Fruit fly (Drosophila melanogaster) whole organism, embryonic: ENCODE data around the gene HIP-R.
A peak's percentile ranks its signal among the peaks of the same experiment; 100 is the strongest.

Source experiments
- BEAF-32 ChIP-seq: fragments of 200-800 bp; sonication (Bioruptor generic); optimal IDR thresholded peaks from 3 replicates; lab custom pipeline; 2017; ENCODE audit warnings: missing biosample characterization, missing genetic modification characterization, mild to moderate bottlenecking, moderate library complexity, missing genetic modification reagents
- CG11695 ChIP-seq: fragments of 200-800 bp; sonication (Bioruptor generic); IDR thresholded peaks from 3 replicates; pipeline ENCODE4 v1.3.6; 2022; ENCODE audit warnings: missing biosample characterization, missing genetic modification characterization
- CG13424 ChIP-seq: fragments of 200-800 bp; sonication (Bioruptor generic); optimal IDR thresholded peaks from 2 replicates; lab custom pipeline; 2019; ENCODE audit warnings: missing biosample characterization, mild to moderate bottlenecking, missing genetic modification characterization, moderate library complexity
- CG18619 ChIP-seq: fragments of 200-800 bp; sonication (Bioruptor generic); optimal IDR thresholded peaks from 3 replicates; lab custom pipeline; 2017; ENCODE audit warnings: missing biosample characterization, mild to moderate bottlenecking, missing genetic modification characterization
- CG2199 ChIP-seq: fragments of 200-800 bp; sonication (Bioruptor generic); IDR thresholded peaks from 3 replicates; pipeline ENCODE4 v1.3.6; 2022; ENCODE audit warnings: missing biosample characterization, missing genetic modification characterization
- CG34224 ChIP-seq: fragments of 200-800 bp; sonication (Bioruptor generic); IDR thresholded peaks from 3 replicates; pipeline ENCODE4 v1.3.6; 2022; ENCODE audit warnings: missing biosample characterization, missing genetic modification characterization; ENCODE audit not compliant: partially characterized antibody
- CG42726 ChIP-seq: fragments of 200-800 bp; sonication (Bioruptor generic); IDR thresholded peaks from 2 replicates; pipeline ENCODE4 v1.3.6; 2022; ENCODE audit warnings: missing biosample characterization, missing genetic modification characterization; ENCODE audit not compliant: partially characterized antibody
- CG4360 ChIP-seq: fragments of 200-800 bp; sonication (Bioruptor generic); IDR thresholded peaks from 2 replicates; pipeline ENCODE4 v1.3.6; 2022; ENCODE audit warnings: missing biosample characterization, missing genetic modification characterization
- CG6813 ChIP-seq: fragments of 200-800 bp; sonication (Bioruptor generic); optimal IDR thresholded peaks from 2 replicates; lab custom pipeline; 2017; ENCODE audit warnings: missing biosample characterization, missing genetic modification characterization, mild to moderate bottlenecking, moderate library complexity, missing genetic modification reagents
- CG7786 ChIP-seq: fragments of 200-800 bp; sonication (Bioruptor generic); optimal IDR thresholded peaks from 2 replicates; lab custom pipeline; 2016; ENCODE audit warnings: missing biosample characterization, missing genetic modification characterization
- CTCF ChIP-seq: fragments of 200-800 bp; sonication (Bioruptor generic); optimal IDR thresholded peaks from 2 replicates; lab custom pipeline; 2017; ENCODE audit warnings: missing biosample characterization, mild to moderate bottlenecking, missing genetic modification characterization, moderate library complexity
- D19B ChIP-seq: fragments of 200-800 bp; sonication (Bioruptor generic); optimal IDR thresholded peaks from 2 replicates; lab custom pipeline; 2017; ENCODE audit warnings: missing biosample characterization, mild to moderate bottlenecking, missing genetic modification characterization
- Fer1 ChIP-seq: fragments of 200-800 bp; sonication (Bioruptor generic); optimal IDR thresholded peaks from 2 replicates; lab custom pipeline; 2017; ENCODE audit warnings: missing biosample characterization, mild to moderate bottlenecking, missing genetic modification characterization
- HmgD ChIP-seq: fragments of 200-800 bp; sonication (Bioruptor generic); optimal IDR thresholded peaks from 3 replicates; lab custom pipeline; 2016; ENCODE audit warnings: missing biosample characterization, missing genetic modification characterization
- Hmx ChIP-seq: fragments of 200-800 bp; sonication (Bioruptor generic); optimal IDR thresholded peaks from 2 replicates; lab custom pipeline; 2016; ENCODE audit warnings: missing biosample characterization, missing genetic modification characterization
- Hr3 ChIP-seq: fragments of 200-800 bp; sonication (Bioruptor generic); optimal IDR thresholded peaks from 3 replicates; lab custom pipeline; 2016; ENCODE audit warnings: missing biosample characterization, missing genetic modification characterization
- Hr51 ChIP-seq, 2 experiments: fragments of 200-800 bp; sonication (Bioruptor generic); optimal IDR thresholded peaks; 2 replicates in 1 of 2; 3 replicates in 1 of 2; lab custom pipeline; 2016 to 2018; ENCODE audit warnings: missing biosample characterization in 2 of 2, missing genetic modification characterization in 2 of 2, mild to moderate bottlenecking in 1 of 2, moderate library complexity in 1 of 2
- MBD-R2 ChIP-seq: fragments of 200-800 bp; sonication (Bioruptor generic); IDR thresholded peaks from 2 replicates; pipeline ENCODE4 v1.3.6; 2022; ENCODE audit warnings: missing biosample characterization, missing genetic modification characterization
- Med ChIP-seq: fragments of 200-800 bp; sonication (Bioruptor generic); peaks from one replicate; lab custom pipeline; 2016; ENCODE audit warnings: missing biosample characterization, missing genetic modification characterization, mild to moderate bottlenecking, inconsistent platforms, moderate library complexity
- Opbp ChIP-seq: fragments of 200-800 bp; sonication (Bioruptor generic); IDR thresholded peaks from 3 replicates; pipeline ENCODE4 v1.3.6; 2022; ENCODE audit warnings: missing biosample characterization, missing genetic modification characterization; ENCODE audit not compliant: partially characterized antibody
- Poxn ChIP-seq: fragments of 200-800 bp; sonication (Bioruptor generic); IDR thresholded peaks from 2 replicates; pipeline ENCODE4 v1.3.6; 2022; ENCODE audit warnings: missing biosample characterization, missing genetic modification characterization
- Vsx1 ChIP-seq: fragments of 200-800 bp; sonication (Bioruptor generic); optimal IDR thresholded peaks from 2 replicates; lab custom pipeline; 2017; ENCODE audit warnings: missing biosample characterization, mild to moderate bottlenecking, missing genetic modification characterization, missing genetic modification reagents
- aop ChIP-seq: fragments of 200-800 bp; sonication (Bioruptor generic); IDR thresholded peaks from 2 replicates; pipeline ENCODE4 v1.3.6; 2022; ENCODE audit warnings: missing biosample characterization, missing genetic modification characterization
- bcd ChIP-seq: fragments of 200-800 bp; sonication (Bioruptor generic); optimal IDR thresholded peaks from 2 replicates; lab custom pipeline; 2017; ENCODE audit warnings: missing biosample characterization, mild to moderate bottlenecking, missing genetic modification characterization
- cato ChIP-seq: fragments of 200-800 bp; sonication (Bioruptor generic); optimal IDR thresholded peaks from 2 replicates; lab custom pipeline; 2016; ENCODE audit warnings: missing biosample characterization, missing genetic modification characterization, borderline replicate concordance
- dimm ChIP-seq: fragments of 200-800 bp; sonication (Bioruptor generic); IDR thresholded peaks from 2 replicates; pipeline ENCODE4 v1.3.6; 2022; ENCODE audit warnings: missing biosample characterization, missing genetic modification characterization
- dysf ChIP-seq: fragments of 200-800 bp; sonication (Bioruptor generic); IDR thresholded peaks from 3 replicates; pipeline ENCODE4 v1.3.6; 2022; ENCODE audit warnings: missing biosample characterization, missing genetic modification characterization
- gfzf ChIP-seq: fragments of 200-800 bp; sonication (Bioruptor generic); optimal IDR thresholded peaks from 2 replicates; lab custom pipeline; 2016; ENCODE audit warnings: missing biosample characterization, mild to moderate bottlenecking, missing genetic modification characterization, moderate library complexity
- gsb-n ChIP-seq: fragments of 200-800 bp; sonication (Bioruptor generic); optimal IDR thresholded peaks from 3 replicates; lab custom pipeline; 2018; ENCODE audit warnings: missing biosample characterization, mild to moderate bottlenecking, missing genetic modification characterization
- ind ChIP-seq: fragments of 200-800 bp; sonication (Bioruptor generic); optimal IDR thresholded peaks from 3 replicates; lab custom pipeline; 2016; ENCODE audit warnings: missing biosample characterization, missing genetic modification characterization
- insv ChIP-seq, 2 experiments: fragments of 200-800 bp; sonication (Bioruptor generic); optimal IDR thresholded peaks; 3 replicates each; lab custom pipeline; 2016 to 2018; ENCODE audit warnings: missing biosample characterization in 2 of 2, missing genetic modification characterization in 2 of 2
- klu ChIP-seq: fragments of 200-800 bp; sonication (Bioruptor generic); IDR thresholded peaks from 2 replicates; pipeline ENCODE4 v1.3.6; 2022; ENCODE audit warnings: missing biosample characterization, missing genetic modification characterization
- knrl ChIP-seq: fragments of 200-800 bp; sonication (Bioruptor generic); IDR thresholded peaks from 3 replicates; pipeline ENCODE4 v1.3.6; 2022; ENCODE audit warnings: missing biosample characterization, missing genetic modification characterization; ENCODE audit not compliant: partially characterized antibody
- nom ChIP-seq: fragments of 200-800 bp; sonication (Bioruptor generic); optimal IDR thresholded peaks from 2 replicates; lab custom pipeline; 2017; ENCODE audit warnings: missing biosample characterization, missing genetic modification characterization, mild to moderate bottlenecking, moderate library complexity, missing genetic modification reagents
- org-1 ChIP-seq: fragments of 200-800 bp; sonication (Bioruptor generic); optimal IDR thresholded peaks from 2 replicates; lab custom pipeline; 2017; ENCODE audit warnings: missing biosample characterization, missing genetic modification characterization
- otp ChIP-seq: fragments of 200-800 bp; sonication (Bioruptor generic); IDR thresholded peaks from 3 replicates; pipeline ENCODE4, ENCODE4 v1.3.6; 2022; ENCODE audit warnings: missing biosample characterization, missing genetic modification characterization
- pfk ChIP-seq: fragments of 200-800 bp; sonication (Bioruptor generic); optimal IDR thresholded peaks from 2 replicates; lab custom pipeline; 2018; ENCODE audit warnings: missing biosample characterization, mild to moderate bottlenecking, missing genetic modification characterization, moderate library complexity
- prd ChIP-seq, 3 experiments: fragments of >200 bp in 2 of 3; fragments of 200-800 bp in 1 of 3; sonication (Bioruptor generic) in 1 of 3; optimal IDR thresholded peaks in 2 of 3; IDR thresholded peaks in 1 of 3; 2 replicates in 2 of 3; 3 replicates in 1 of 3; pipeline versions ENCODE4 v1.3.6 to Lab custom; 2017 to 2022; ENCODE audit warnings: missing biosample characterization in 1 of 3, missing genetic modification characterization in 1 of 3
- run ChIP-seq: fragments of 200-800 bp; sonication (Bioruptor generic); optimal IDR thresholded peaks from 3 replicates; lab custom pipeline; 2018; ENCODE audit warnings: missing biosample characterization, mild to moderate bottlenecking, missing genetic modification characterization
- salm ChIP-seq: fragments of 200-800 bp; sonication (Bioruptor generic); optimal IDR thresholded peaks from 2 replicates; lab custom pipeline; 2018; ENCODE audit warnings: missing biosample characterization, mild to moderate bottlenecking, missing genetic modification characterization
- scrt ChIP-seq: fragments of 200-800 bp; sonication (Bioruptor generic); optimal IDR thresholded peaks from 2 replicates; lab custom pipeline; 2018; ENCODE audit warnings: missing biosample characterization, mild to moderate bottlenecking, missing genetic modification characterization, moderate library complexity
- sna ChIP-seq: fragments of 200-800 bp; sonication (Bioruptor generic); IDR thresholded peaks from 2 replicates; pipeline ENCODE4 v1.3.6; 2022; ENCODE audit warnings: missing biosample characterization, missing genetic modification characterization; ENCODE audit not compliant: partially characterized antibody
- stwl ChIP-seq: fragments of 200-800 bp; sonication (Bioruptor generic); optimal IDR thresholded peaks from 3 replicates; lab custom pipeline; 2018; ENCODE audit warnings: missing biosample characterization, mild to moderate bottlenecking, missing genetic modification characterization, moderate library complexity
- sug ChIP-seq: fragments of 200-800 bp; optimal IDR thresholded peaks from 2 replicates; lab custom pipeline; 2019; ENCODE audit warnings: missing biosample characterization, mild to moderate bottlenecking, missing genetic modification characterization, moderate library complexity
- trh ChIP-seq: fragments of 200-800 bp; sonication (Bioruptor generic); optimal IDR thresholded peaks from 2 replicates; lab custom pipeline; 2016; ENCODE audit warnings: missing biosample characterization, missing genetic modification characterization
- usp ChIP-seq: fragments of >200 bp; optimal IDR thresholded peaks from 2 replicates; lab custom pipeline; 2017; ENCODE audit warnings: missing biosample characterization, missing genetic modification characterization
- vvl ChIP-seq: fragments of 200-800 bp; sonication (Bioruptor generic); IDR thresholded peaks from 2 replicates; pipeline ENCODE4 v1.3.6; 2022; ENCODE audit warnings: missing biosample characterization, missing genetic modification characterization
- z ChIP-seq: fragments of 200-800 bp; sonication (Bioruptor generic); IDR thresholded peaks from 3 replicates; pipeline ENCODE4 v1.3.6; 2022; ENCODE audit warnings: missing biosample characterization, missing genetic modification characterization

Gene HIP-R

dm6 chrX:3740725-3741440 lies 48.9 kb upstream of the HIP-R start (continued):
- TF ChIP-seq knrl (GFP tag; lab: Robert Waterston, UW) (peak; percentile 20; the same call in 1 of the 3 replicates), Hmx (no peak), run (tag; lab: Kevin White, UChicago) (peak; percentile 74), CG11695 (no peak; the same call in 2 of the 3 replicates), usp (GFP tag; lab: Kevin White, UChicago) (no peak), Hr3 (no peak), CTCF (GFP tag; lab: Kevin White, UChicago) (peak; percentile 93), insv (GFP tag; optimal IDR thresholded peaks at IDR 0.05; lab: Kevin White, UChicago) (peak in 1 of 2 experiments; percentile 25), otp (GFP tag; lab: Robert Waterston, UW) (peak; percentile 51; the same call in 1 of the 3 replicates), org-1 (GFP tag; lab: Kevin White, UChicago) (no peak), ind (GFP tag; lab: Kevin White, UChicago) (no peak), scrt (peak; percentile 26), salm (tag; lab: Kevin White, UChicago) (no peak), Opbp (GFP tag; lab: Robert Waterston, UW) (peak; percentile 48; the same call in 1 of the 3 replicates), CG7786 (GFP tag; lab: Kevin White, UChicago) (no peak), prd (optimal IDR thresholded peaks at IDR 0.05; lab: Kevin White, UChicago) (no peak), prd (GFP tag; IDR thresholded peaks at IDR 0.05; lab: Robert Waterston, UW) (peak; percentile 37; the same call in 1 of the 3 replicates), bcd (GFP tag; lab: Kevin White, UChicago) (peak; percentile 1), gfzf (GFP tag; lab: Kevin White, UChicago) (peak; percentile 39), HmgD (GFP tag; lab: Kevin White, UChicago) (peak; percentile 18), aop (GFP tag; lab: Robert Waterston, UW) (no peak), MBD-R2 (GFP tag; lab: Robert Waterston, UW) (no peak), Poxn (GFP tag; lab: Robert Waterston, UW) (no peak), CG2199 (GFP tag; lab: Robert Waterston, UW) (peak; percentile 73; the same call in 2 of the 3 replicates), CG4360 (GFP tag; lab: Robert Waterston, UW) (peak; percentile 64), pfk (GFP tag; lab: Kevin White, UChicago) (peak; percentile 68), sna (GFP tag; lab: Robert Waterston, UW) (peak; percentile 66; the same call in 1 of the 2 replicates), CG13424 (tag; lab: Kevin White, UChicago) (no peak), CG6813 (GFP tag; lab: Kevin White, UChicago) (peak; percentile 55), vvl (peak; percentile 24; the same call in 1 of the 2 replicates), Med (GFP tag; lab: Kevin White, UChicago) (peak; percentile 45), klu (GFP tag; lab: Robert Waterston, UW) (no peak), cato (GFP tag; lab: Kevin White, UChicago) (no peak), Vsx1 (GFP tag; lab: Kevin White, UChicago) (no peak), D19B (GFP tag; lab: Kevin White, UChicago) (no peak), CG18619 (no peak), dysf (GFP tag; lab: Robert Waterston, UW) (no peak), sug (tag; lab: Kevin White, UChicago) (peak; percentile 92), nom (GFP tag; lab: Kevin White, UChicago) (peak; percentile 69), BEAF-32 (GFP tag; lab: Kevin White, UChicago) (peak; percentile 8), trh (no peak), z (GFP tag; lab: Robert Waterston, UW) (0 out of 3 replicates have a peak, but pooled peaks have one; percentile 31), dimm (no peak), Fer1 (GFP tag; lab: Kevin White, UChicago) (peak; percentile 4), stwl (tag; lab: Kevin White, UChicago) (peak; percentile 94), Hr51 (GFP tag; optimal IDR thresholded peaks at IDR 0.05; lab: Kevin White, UChicago) (no peak), gsb-n (tag; lab: Kevin White, UChicago) (peak; percentile 40), CG42726 (GFP tag; lab: Robert Waterston, UW) (no peak), CG34224 (GFP tag; lab: Robert Waterston, UW) (peak; percentile 54)
